Worm (Caenorhabditis elegans) whole organism, midembryonic: ENCODE results near the gene F44A6.3.

ENCODE experiments used
- T22C8.4 ChIP-seq: fragments of 200-800 bp; sonication (Bioruptor generic); IDR thresholded peaks from 2 replicates; pipeline ENCODE4 v1.3.6; 2022; ENCODE audit warnings: missing genetic modification characterization, missing compliant biosample characterization
- flt-1 ChIP-seq: fragments of 200-800 bp; sonication (Bioruptor generic); IDR thresholded peaks from 2 replicates; pipeline ENCODE4 v1.3.6; 2022; ENCODE audit warnings: missing genetic modification characterization, missing compliant biosample characterization
- tab-1 ChIP-seq: fragments of 200-800 bp; sonication (Bioruptor generic); IDR thresholded peaks from 2 replicates; pipeline ENCODE4 v1.3.6; 2022; ENCODE audit warnings: missing genetic modification characterization, missing compliant biosample characterization
- ztf-29 ChIP-seq: fragments of 200-800 bp; sonication (Bioruptor generic); IDR thresholded peaks from 2 replicates; pipeline ENCODE4 v1.3.6; 2022; ENCODE audit warnings: missing genetic modification reagents, missing genetic modification characterization, missing compliant biosample characterization

ce11 chrX:10170598-10170997, 42.0 kb upstream of the F44A6.3 start:
- TF ChIP-seq T22C8.4 (no peak), flt-1 (GFP tag; lab: Robert Waterston, UW) (no peak), ztf-29 (GFP tag; lab: Robert Waterston, UW) (no peak), tab-1 (GFP tag; lab: Robert Waterston, UW) (no peak)
